Worm (Caenorhabditis elegans) whole organism, L2 larva: ENCODE measurements around the gene F01G10.6.

Experiments used
- ZK546.5 ChIP-seq: sonication (generic microtip); optimal IDR thresholded peaks from 2 replicates; lab custom pipeline; 2017; ENCODE audit warnings: missing biosample characterization, missing genetic modification characterization
- blmp-1 ChIP-seq: sonication (generic microtip); optimal IDR thresholded peaks from 2 replicates; lab custom pipeline; 2017; ENCODE audit warnings: missing genetic modification characterization, mild to moderate bottlenecking, missing compliant biosample characterization, antibody characterized with exemption, moderate library complexity; ENCODE audit not compliant: insufficient read depth
- mab-5 ChIP-seq: fragments of 150-350 bp; optimal IDR thresholded peaks from 2 replicates; lab custom pipeline; 2014; ENCODE audit warnings: missing biosample characterization, missing genetic modification characterization
- nhr-11 ChIP-seq: fragments of 150-350 bp; optimal IDR thresholded peaks from 2 replicates; lab custom pipeline; 2014; ENCODE audit warnings: missing biosample characterization, missing genetic modification characterization
- nhr-6 ChIP-seq: fragments of 150-350 bp; optimal IDR thresholded peaks from 2 replicates; lab custom pipeline; 2014; ENCODE audit warnings: missing biosample characterization, missing genetic modification characterization
- nhr-77 ChIP-seq: fragments of 150-350 bp; optimal IDR thresholded peaks from 2 replicates; lab custom pipeline; 2014; ENCODE audit warnings: missing biosample characterization, missing genetic modification characterization
- skn-1 ChIP-seq: sonication (generic microtip); optimal IDR thresholded peaks from 2 replicates; lab custom pipeline; 2017; ENCODE audit warnings: missing biosample characterization, missing genetic modification characterization
- sma-9 ChIP-seq, 2 experiments: fragments of 150-350 bp in 1 of 2; sonication (generic microtip) in 1 of 2; optimal IDR thresholded peaks; 2 replicates each; lab custom pipeline; 2014 to 2016; ENCODE audit warnings: missing genetic modification characterization in 2 of 2, mild to moderate bottlenecking in 1 of 2, missing biosample characterization in 1 of 2, missing compliant biosample characterization in 1 of 2, missing genetic modification reagents in 1 of 2, moderate library complexity in 1 of 2
- unc-62 ChIP-seq: fragments of 150-350 bp; optimal IDR thresholded peaks from 2 replicates; lab custom pipeline; 2014; ENCODE audit warnings: missing biosample characterization, missing genetic modification reagents, missing genetic modification characterization
- ztf-11 ChIP-seq: sonication (generic microtip); optimal IDR thresholded peaks from 2 replicates; lab custom pipeline; 2017; ENCODE audit warnings: missing biosample characterization, missing genetic modification characterization

ce11 chrIV:10245666-10246210 is 18.3 kb upstream of the F01G10.6 start, which contains the start of gene F01G10.10:
- TF ChIP-seq mab-5 (tag; lab: Kevin White, UChicago) (no peak), nhr-77 (tag; lab: Kevin White, UChicago) (no peak), skn-1 (no peak), nhr-6 (tag; lab: Kevin White, UChicago) (no peak), nhr-11 (tag; lab: Kevin White, UChicago) (no peak), ztf-11 (tag; lab: Kevin White, UChicago) (no peak), blmp-1 (tag; lab: Kevin White, UChicago) (peak; percentile 77), unc-62 (GFP tag; lab: Kevin White, UChicago) (no peak), sma-9 (GFP tag; optimal IDR thresholded peaks at IDR 0.05; lab: Kevin White, UChicago) (no peak), sma-9 (tag; optimal IDR thresholded peaks at IDR 0.05; lab: Kevin White, UChicago) (no peak), ZK546.5 (tag; lab: Kevin White, UChicago) (no peak)
